Worm (Caenorhabditis elegans) whole organism, L4 larva: ENCODE measurements around the gene F54C9.9.
A peak's percentile ranks its signal among the peaks of the same experiment; 100 is the strongest.

Source experiments
- D1046.2 ChIP-seq: fragments of 200-800 bp; sonication (Bioruptor generic); IDR thresholded peaks from 2 replicates; pipeline ENCODE4 v1.3.6; 2022; ENCODE audit warnings: missing genetic modification characterization, missing compliant biosample characterization
- F44E2.7 ChIP-seq: fragments of 200-800 bp; sonication (Bioruptor generic); IDR thresholded peaks from 2 replicates; pipeline ENCODE4 v2.1.2; 2022; ENCODE audit warnings: missing genetic modification characterization, missing compliant biosample characterization
- F49E8.2 ChIP-seq: sonication (generic microtip); optimal IDR thresholded peaks from 2 replicates; lab custom pipeline; 2016; ENCODE audit warnings: missing compliant biosample characterization, mild to moderate bottlenecking, missing genetic modification characterization, borderline replicate concordance
- Y105C5A.15 ChIP-seq: fragments of 200-800 bp; sonication (Bioruptor generic); IDR thresholded peaks from 2 replicates; pipeline ENCODE4 v1.3.6; 2022; ENCODE audit warnings: missing genetic modification characterization, missing compliant biosample characterization
- Y48G9A.11 ChIP-seq: fragments of 200-800 bp; sonication (Bioruptor generic); IDR thresholded peaks from 2 replicates; pipeline ENCODE4 v1.3.6; 2022; ENCODE audit warnings: missing genetic modification reagents, missing genetic modification characterization, missing compliant biosample characterization
- Y75B8A.6 ChIP-seq: fragments of 200-800 bp; sonication (Bioruptor generic); IDR thresholded peaks from 2 replicates; pipeline ENCODE4 v1.3.6; 2022; ENCODE audit warnings: missing genetic modification reagents, missing genetic modification characterization, missing compliant biosample characterization
- ZK337.2 ChIP-seq: fragments of 200-800 bp; sonication (Bioruptor generic); IDR thresholded peaks from 2 replicates; pipeline ENCODE4 v1.3.6; 2022; ENCODE audit warnings: missing genetic modification reagents, missing genetic modification characterization, missing compliant biosample characterization
- ceh-44 ChIP-seq: fragments of 200-800 bp; sonication (Bioruptor generic); IDR thresholded peaks from 2 replicates; pipeline ENCODE4 v1.3.6; 2022; ENCODE audit warnings: missing genetic modification reagents, missing genetic modification characterization, missing compliant biosample characterization
- ceh-62 ChIP-seq: sonication (generic microtip); optimal IDR thresholded peaks from 2 replicates; lab custom pipeline; 2017; ENCODE audit warnings: missing biosample characterization, missing genetic modification characterization
- ces-1 ChIP-seq: fragments of 150-350 bp; sonication (generic microtip); optimal IDR thresholded peaks from 4 replicates; lab custom pipeline; 2014; ENCODE audit warnings: missing biosample characterization, missing genetic modification reagents, missing genetic modification characterization
- cey-2 ChIP-seq: sonication (generic microtip); optimal IDR thresholded peaks from 3 replicates; lab custom pipeline; 2017; ENCODE audit warnings: missing genetic modification characterization, mild to moderate bottlenecking, missing compliant biosample characterization, antibody characterized with exemption, borderline replicate concordance; ENCODE audit not compliant: insufficient read depth
- daf-16 ChIP-seq, 3 experiments: sonication (generic microtip); optimal IDR thresholded peaks; 2 replicates each; lab custom pipeline; 2016 to 2017; ENCODE audit warnings: missing genetic modification characterization in 3 of 3, missing genetic modification reagents in 3 of 3, mild to moderate bottlenecking in 2 of 3, missing compliant biosample characterization in 2 of 3, missing biosample characterization in 1 of 3, moderate library complexity in 1 of 3
- dmd-9 ChIP-seq: fragments of 200-800 bp; sonication (Bioruptor generic); IDR thresholded peaks from 2 replicates; pipeline ENCODE4 v1.3.6; 2022; ENCODE audit warnings: missing genetic modification reagents, missing genetic modification characterization, missing compliant biosample characterization
- fos-1 ChIP-seq: fragments of 150-350 bp; optimal IDR thresholded peaks from 2 replicates; lab custom pipeline; 2014; ENCODE audit warnings: missing biosample characterization, missing genetic modification characterization
- jun-1 ChIP-seq: fragments of 150-350 bp; optimal IDR thresholded peaks from 2 replicates; lab custom pipeline; 2014; ENCODE audit warnings: missing biosample characterization, missing genetic modification reagents, missing genetic modification characterization
- lin-38 ChIP-seq: fragments of 200-800 bp; sonication (Bioruptor generic); IDR thresholded peaks from 2 replicates; pipeline ENCODE4 v1.3.6; 2022; ENCODE audit warnings: missing genetic modification reagents, missing genetic modification characterization, missing compliant biosample characterization
- lsy-2 ChIP-seq, 2 experiments: fragments of 150-350 bp in 1 of 2; sonication (generic microtip) in 1 of 2; optimal IDR thresholded peaks; 2 replicates each; lab custom pipeline; 2014 to 2017; ENCODE audit warnings: missing biosample characterization in 2 of 2, missing genetic modification characterization in 2 of 2
- madf-5 ChIP-seq, 2 experiments: fragments of 200-800 bp; sonication (Bioruptor generic); IDR thresholded peaks; 2 replicates each; pipeline ENCODE4 v1.3.6; 2022; ENCODE audit warnings: missing compliant biosample characterization in 2 of 2, missing genetic modification characterization in 2 of 2
- mdl-1 ChIP-seq, 2 experiments: fragments of 150-350 bp in 1 of 2; sonication (generic microtip) in 1 of 2; optimal IDR thresholded peaks; 2 replicates each; lab custom pipeline; 2014 to 2017; ENCODE audit warnings: missing biosample characterization in 2 of 2, missing genetic modification characterization in 2 of 2
- mep-1 ChIP-seq: fragments of 150-350 bp; sonication (generic microtip); optimal IDR thresholded peaks from 3 replicates; lab custom pipeline; 2014; ENCODE audit warnings: missing biosample characterization, missing genetic modification characterization
- mes-2 ChIP-seq: sonication (generic microtip); optimal IDR thresholded peaks from 2 replicates; lab custom pipeline; 2016; ENCODE audit warnings: missing genotype, mild to moderate bottlenecking, missing genetic modification characterization, missing compliant biosample characterization; ENCODE audit not compliant: poor library complexity, severe bottlenecking
- mxl-2 ChIP-seq: fragments of 200-800 bp; sonication (Bioruptor generic); conservative IDR thresholded peaks from 2 replicates; pipeline ENCODE4 v1.3.6; 2022; ENCODE audit warnings: missing genetic modification reagents, missing genetic modification characterization, missing compliant biosample characterization
- nhr-10 ChIP-seq: fragments of 150-350 bp; optimal IDR thresholded peaks from 2 replicates; lab custom pipeline; 2014; ENCODE audit warnings: missing biosample characterization, missing genetic modification characterization
- nhr-111 ChIP-seq: fragments of 200-800 bp; sonication (Bioruptor generic); optimal IDR thresholded peaks from 2 replicates; lab custom pipeline; 2018; ENCODE audit warnings: mild to moderate bottlenecking, missing genetic modification characterization, missing compliant biosample characterization
- nhr-25 ChIP-seq: sonication (generic microtip); optimal IDR thresholded peaks from 2 replicates; lab custom pipeline; 2017; ENCODE audit warnings: missing genetic modification characterization, mild to moderate bottlenecking, missing compliant biosample characterization, antibody characterized with exemption, moderate library complexity, borderline replicate concordance; ENCODE audit not compliant: insufficient read depth
- nhr-28 ChIP-seq: fragments of 150-350 bp; optimal IDR thresholded peaks from 2 replicates; lab custom pipeline; 2014; ENCODE audit warnings: missing biosample characterization, missing genetic modification characterization
- nhr-41 ChIP-seq: fragments of 200-800 bp; sonication (Bioruptor generic); IDR thresholded peaks from 2 replicates; pipeline ENCODE4 v1.3.6; 2022; ENCODE audit warnings: missing genetic modification reagents, missing genetic modification characterization, missing compliant biosample characterization
- php-3 ChIP-seq: fragments of 200-800 bp; sonication (Bioruptor generic); IDR thresholded peaks from 2 replicates; pipeline ENCODE4 v1.3.6; 2022; ENCODE audit warnings: missing genetic modification reagents, missing genetic modification characterization, missing compliant biosample characterization
- pqm-1 ChIP-seq: sonication (generic microtip); optimal IDR thresholded peaks from 2 replicates; lab custom pipeline; 2017; ENCODE audit warnings: missing biosample characterization, missing genetic modification characterization
- rbr-2 ChIP-seq: sonication (generic microtip); optimal IDR thresholded peaks from 2 replicates; lab custom pipeline; 2016; ENCODE audit warnings: missing genotype, missing genetic modification characterization, missing compliant biosample characterization
- snpc-1.2 ChIP-seq: fragments of 200-800 bp; sonication (Bioruptor generic); IDR thresholded peaks from 2 replicates; pipeline ENCODE4 v1.3.6; 2022; ENCODE audit warnings: missing genetic modification reagents, missing genetic modification characterization, missing compliant biosample characterization
- tra-1 ChIP-seq: fragments of 200-800 bp; sonication (Bioruptor generic); IDR thresholded peaks from 2 replicates; pipeline ENCODE4 v1.3.6; 2022; ENCODE audit warnings: missing genetic modification reagents, missing genetic modification characterization, missing compliant biosample characterization
- unc-39 ChIP-seq: sonication (generic microtip); optimal IDR thresholded peaks from 2 replicates; lab custom pipeline; 2017; ENCODE audit warnings: missing biosample characterization, missing genetic modification characterization
- zag-1 ChIP-seq: fragments of 150-350 bp; optimal IDR thresholded peaks from 2 replicates; lab custom pipeline; 2014; ENCODE audit warnings: missing biosample characterization, missing genetic modification characterization
- zip-11 ChIP-seq: fragments of 200-800 bp; sonication (Bioruptor generic); IDR thresholded peaks from 2 replicates; pipeline ENCODE4 v1.3.6; 2022; ENCODE audit warnings: missing genetic modification characterization, missing compliant biosample characterization

Gene F54C9.9

ce11 chrII:8569038-8569977 lies 8.5 kb upstream of the F54C9.9 start, which contains the start of the genes col-38 and rpl-5 (continued):
- TF ChIP-seq mxl-2 (GFP tag; lab: Robert Waterston, UW) (no peak), Y48G9A.11 (GFP tag; lab: Robert Waterston, UW) (no peak), mep-1 (tag; lab: Kevin White, UChicago) (peak; percentile 92), Y75B8A.6 (GFP tag; lab: Robert Waterston, UW) (no peak), madf-5 (GFP tag; IDR thresholded peaks at IDR 0.05; lab: Robert Waterston, UW) (no peak), rbr-2 (tag; lab: Kevin White, UChicago) (peak; percentile 87), ceh-62 (tag; lab: Kevin White, UChicago) (no peak), pqm-1 (no peak), nhr-111 (GFP tag; lab: Kevin White, UChicago) (no peak), tra-1 (no peak), unc-39 (no peak), mdl-1 (tag; optimal IDR thresholded peaks at IDR 0.05; lab: Kevin White, UChicago) (peak in 1 of 2 experiments; percentile 19), ces-1 (GFP tag; lab: Kevin White, UChicago) (no peak), zip-11 (no peak), lin-38 (peak; percentile 91), D1046.2 (GFP tag; lab: Robert Waterston, UW) (no peak), nhr-28 (tag; lab: Kevin White, UChicago) (peak; percentile 85)
- TF ChIP-seq, all 104 proteins: peak for 44

- TF ChIP-seq ceh-44 (GFP tag; lab: Robert Waterston, UW) (no peak), ZK337.2 (GFP tag; lab: Robert Waterston, UW) (no peak), F44E2.7 (no peak), nhr-10 (no peak), fos-1 (tag; lab: Kevin White, UChicago) (no peak), jun-1 (tag; lab: Kevin White, UChicago) (no peak), tra-1 (0 out of 2 replicates have a peak, but pooled peaks have one; percentile 14), nhr-25 (no peak), daf-16 (GFP tag; optimal IDR thresholded peaks at IDR 0.05; lab: Kevin White, UChicago) (no peak), daf-16 (tag; optimal IDR thresholded peaks at IDR 0.05; lab: Kevin White, UChicago) (peak; percentile 14), zag-1 (tag; lab: Kevin White, UChicago) (no peak), dmd-9 (GFP tag; lab: Robert Waterston, UW) (no peak), F49E8.2 (tag; lab: Kevin White, UChicago) (peak; percentile 39), php-3 (no peak), nhr-41 (GFP tag; lab: Robert Waterston, UW) (no peak), mep-1 (tag; lab: Kevin White, UChicago) (no peak), cey-2 (no peak), Y48G9A.11 (GFP tag; lab: Robert Waterston, UW) (0 out of 2 replicates have a peak, but pooled peaks have one; percentile 7), unc-39 (no peak), mes-2 (tag; lab: Kevin White, UChicago) (no peak), lsy-2 (tag; optimal IDR thresholded peaks at IDR 0.05; lab: Kevin White, UChicago) (no peak), Y105C5A.15 (GFP tag; lab: Robert Waterston, UW) (no peak), madf-5 (GFP tag; IDR thresholded peaks at IDR 0.05; lab: Robert Waterston, UW) (no peak), lin-38 (peak; percentile 49; the same call in 1 of the 2 replicates), snpc-1.2 (GFP tag; lab: Robert Waterston, UW) (no peak)
These were observed 6.9 kb upstream of the F54C9.9 start, which contains the start of gene bcs-1 for ce11 chrII:8570977-8571376. TSS of gene bcs-1 (plus strand) at chrII:8571085.
